Worm (Caenorhabditis elegans): Measurements from ENCODE around the gene sorf-2.

DNA sequence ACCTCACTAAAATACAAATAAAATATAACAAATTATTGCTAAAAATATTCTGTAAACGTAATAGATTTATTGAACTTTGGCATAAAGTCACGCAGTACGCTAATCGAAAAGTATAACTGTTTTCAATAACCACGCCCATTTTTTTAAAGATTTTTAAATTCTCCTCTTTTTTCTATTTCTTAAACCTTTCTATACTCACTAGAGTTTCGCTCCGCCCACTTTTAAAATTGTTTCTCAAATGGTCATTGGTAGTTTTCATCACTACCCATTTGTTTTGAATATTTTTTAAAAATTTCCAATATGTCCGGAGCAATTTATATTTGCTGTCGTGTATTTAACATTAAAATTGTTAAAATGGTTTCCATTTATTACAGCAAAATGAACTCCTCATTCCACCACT, 35.5 kb downstream of the sorf-2 start, which contains the start of gene Y32H12A.1:
- TF ChIP-seq W03F9.2 (tag; optimal IDR thresholded peaks at IDR 0.05): no peak
- no peak for TF ChIP-seq him-1 (tag; optimal IDR thresholded peaks at IDR 0.05)
- TF ChIP-seq dao-5 (tag; optimal IDR thresholded peaks at IDR 0.05): no peak
